Fruit fly (Drosophila melanogaster) S2 (cell line): Measurements from ENCODE around the gene CG15252.

Experiments
- CG8478 ChIP-seq: fragments of >200 bp; optimal IDR thresholded peaks from 2 replicates; lab custom pipeline; 2018
- CTCF ChIP-seq, 2 experiments: fragments of >200 bp; optimal IDR thresholded peaks; 2 replicates each; lab custom pipeline; 2018

CG15252 gene

dm6 chrX:9977305-9977704 lies 3.1 kb downstream of the CG15252 start, which contains the start of gene CG43386:
Gene CG43386, minus strand, starts transcription at chrX:9977405.
- TF ChIP-seq CTCF (optimal IDR thresholded peaks at IDR 0.05; lab: Kevin White, UChicago) (no peak), CG8478 (lab: Kevin White, UChicago) (no peak)

- TF ChIP-seq CG8478 (lab: Kevin White, UChicago): no peak
- no peak for TF ChIP-seq CTCF (optimal IDR thresholded peaks at IDR 0.05; lab: Kevin White, UChicago)
Observed at dm6 chrX:9975973-9976372, 4.4 kb downstream of the CG15252 start.

dm6 chrX:9964778-9965291 lies 15.5 kb downstream of the CG15252 start, which contains the start of the genes CG1791 and CG1889:
Gene CG1791, minus strand, starts transcription at chrX:9964878.
Gene CG1889, plus strand, starts transcription at chrX:9965241.
- TF ChIP-seq CTCF (optimal IDR thresholded peaks at IDR 0.05; lab: Kevin White, UChicago) (no peak), CG8478 (lab: Kevin White, UChicago) (no peak)

dm6 chrX:9932296-9932892 lies 48.0 kb downstream of the CG15252 start:
- TF ChIP-seq CG8478 (lab: Kevin White, UChicago) (no peak), CTCF (optimal IDR thresholded peaks at IDR 0.05; lab: Kevin White, UChicago) (no peak)

dm6 chrX:9930882-9931281 lies 49.5 kb downstream of the CG15252 start, which contains the start of gene Idgf4:
Gene Idgf4, minus strand, starts transcription at chrX:9930948.
- TF ChIP-seq CG8478 (lab: Kevin White, UChicago) (no peak), CTCF (optimal IDR thresholded peaks at IDR 0.05; lab: Kevin White, UChicago) (no peak)
